Worm (Caenorhabditis elegans) whole organism, late embryonic: ENCODE measurements around the gene F59E12.1.

Source experiments
- fkh-10 ChIP-seq: fragments of 150-350 bp; optimal IDR thresholded peaks from 2 replicates; lab custom pipeline; 2014; ENCODE audit warnings: missing biosample characterization, missing genetic modification reagents, missing genetic modification characterization
- nhr-232 ChIP-seq: sonication (generic microtip); optimal IDR thresholded peaks from 2 replicates; lab custom pipeline; 2016; ENCODE audit warnings: missing genetic modification characterization, missing compliant biosample characterization
- pha-4 ChIP-seq: fragments of 150-350 bp; optimal IDR thresholded peaks from 2 replicates; lab custom pipeline; 2018; ENCODE audit warnings: missing biosample characterization, missing genetic modification reagents, missing genetic modification characterization
- pqm-1 ChIP-seq: sonication (generic microtip); optimal IDR thresholded peaks from 2 replicates; lab custom pipeline; 2016; ENCODE audit warnings: missing genetic modification characterization, missing compliant biosample characterization

ce11 chrII:5667540-5667939 lies 13.2 kb downstream of the F59E12.1 start:
- no peak for TF ChIP-seq fkh-10 (GFP tag; lab: Kevin White, UChicago)
- TF ChIP-seq nhr-232 (tag; lab: Kevin White, UChicago): no peak
- no peak for TF ChIP-seq pqm-1
- TF ChIP-seq pha-4 (tag; lab: Kevin White, UChicago): no peak
